Worm (Caenorhabditis elegans) whole organism, L3 larva: ENCODE results near the gene T24A6.20.

ENCODE experiments used
- R02D3.7 ChIP-seq: fragments of 150-350 bp; optimal IDR thresholded peaks from 2 replicates; lab custom pipeline; 2014; ENCODE audit warnings: missing biosample characterization, missing genetic modification characterization
- ZK546.5 ChIP-seq: sonication (generic microtip); optimal IDR thresholded peaks from 2 replicates; lab custom pipeline; 2017; ENCODE audit warnings: missing biosample characterization, missing genetic modification characterization
- aly-2 ChIP-seq: fragments of 150-350 bp; optimal IDR thresholded peaks from 2 replicates; lab custom pipeline; 2014; ENCODE audit warnings: missing biosample characterization, missing genetic modification characterization
- ceh-16 ChIP-seq: sonication (generic microtip); optimal IDR thresholded peaks from 2 replicates; lab custom pipeline; 2017; ENCODE audit warnings: missing biosample characterization, missing genetic modification characterization
- ceh-28 ChIP-seq: fragments of 150-350 bp; optimal IDR thresholded peaks from 2 replicates; lab custom pipeline; 2014; ENCODE audit warnings: missing biosample characterization, missing genetic modification reagents, missing genetic modification characterization
- ceh-9 ChIP-seq: sonication (generic microtip); optimal IDR thresholded peaks from 2 replicates; lab custom pipeline; 2018; ENCODE audit warnings: missing biosample characterization, missing genetic modification characterization
- daf-12 ChIP-seq: fragments of 150-350 bp; optimal IDR thresholded peaks from 2 replicates; lab custom pipeline; 2014; ENCODE audit warnings: missing biosample characterization, missing genetic modification reagents, missing genetic modification characterization
- egl-27 ChIP-seq: sonication (generic microtip); optimal IDR thresholded peaks from 4 replicates; lab custom pipeline; 2017; ENCODE audit warnings: missing biosample characterization, missing genetic modification reagents, missing genetic modification characterization
- egl-5 ChIP-seq: fragments of 150-350 bp; optimal IDR thresholded peaks from 2 replicates; lab custom pipeline; 2017; ENCODE audit warnings: missing biosample characterization, missing genetic modification reagents, missing genetic modification characterization, inconsistent platforms
- elt-1 ChIP-seq: fragments of 150-350 bp; optimal IDR thresholded peaks from 2 replicates; lab custom pipeline; 2014; ENCODE audit warnings: missing biosample characterization, missing genetic modification characterization
- elt-3 ChIP-seq, 3 experiments: fragments of 150-350 bp in 1 of 3; sonication (generic microtip) in 2 of 3; optimal IDR thresholded peaks; 2 replicates in 2 of 3; 4 replicates in 1 of 3; lab custom pipeline; 2014 to 2017; ENCODE audit warnings: missing biosample characterization in 3 of 3, missing genetic modification characterization in 3 of 3
- fkh-10 ChIP-seq: sonication (generic microtip); optimal IDR thresholded peaks from 2 replicates; lab custom pipeline; 2017; ENCODE audit warnings: missing biosample characterization, missing genetic modification reagents, missing genetic modification characterization
- fkh-2 ChIP-seq: fragments of 150-350 bp; optimal IDR thresholded peaks from 2 replicates; lab custom pipeline; 2014; ENCODE audit warnings: missing biosample characterization, missing genetic modification reagents, missing genetic modification characterization
- fos-1 ChIP-seq: fragments of 150-350 bp; optimal IDR thresholded peaks from 2 replicates; lab custom pipeline; 2014; ENCODE audit warnings: missing biosample characterization, missing genetic modification characterization
- hmg-11 ChIP-seq: sonication (generic microtip); optimal IDR thresholded peaks from 2 replicates; lab custom pipeline; 2016; ENCODE audit warnings: missing genetic modification characterization, missing compliant biosample characterization
- jun-1 ChIP-seq: fragments of 150-350 bp; optimal IDR thresholded peaks from 2 replicates; lab custom pipeline; 2014; ENCODE audit warnings: missing biosample characterization, missing genetic modification reagents, missing genetic modification characterization
- lin-15B ChIP-seq: fragments of 150-350 bp; optimal IDR thresholded peaks from 2 replicates; lab custom pipeline; 2014; ENCODE audit warnings: missing biosample characterization, missing genetic modification characterization
- lsy-12 ChIP-seq: sonication (generic microtip); optimal IDR thresholded peaks from 2 replicates; lab custom pipeline; 2016; ENCODE audit warnings: mild to moderate bottlenecking, missing genetic modification characterization, missing compliant biosample characterization
- mdl-1 ChIP-seq: fragments of 150-350 bp; optimal IDR thresholded peaks from 2 replicates; lab custom pipeline; 2014; ENCODE audit warnings: missing biosample characterization, missing genetic modification characterization
- mml-1 ChIP-seq: fragments of 150-350 bp; sonication (generic microtip); optimal IDR thresholded peaks from 3 replicates; lab custom pipeline; 2014; ENCODE audit warnings: missing biosample characterization, missing genetic modification characterization
- nfya-1 ChIP-seq: sonication (generic microtip); optimal IDR thresholded peaks from 2 replicates; lab custom pipeline; 2017; ENCODE audit warnings: missing genetic modification characterization, mild to moderate bottlenecking, missing compliant biosample characterization, antibody characterized with exemption, moderate library complexity; ENCODE audit not compliant: insufficient read depth
- nhr-12 ChIP-seq: fragments of 150-350 bp; optimal IDR thresholded peaks from 2 replicates; lab custom pipeline; 2014; ENCODE audit warnings: missing biosample characterization, missing genetic modification characterization
- nhr-23 ChIP-seq: fragments of 150-350 bp; optimal IDR thresholded peaks from 2 replicates; lab custom pipeline; 2014; ENCODE audit warnings: missing biosample characterization, missing genetic modification reagents, missing genetic modification characterization
- nhr-237 ChIP-seq: fragments of 150-350 bp; optimal IDR thresholded peaks from 2 replicates; lab custom pipeline; 2014; ENCODE audit warnings: missing biosample characterization, missing genetic modification characterization
- nhr-25 ChIP-seq: sonication (generic microtip); optimal IDR thresholded peaks from 2 replicates; lab custom pipeline; 2017; ENCODE audit warnings: missing biosample characterization, missing genetic modification characterization
- nhr-28 ChIP-seq: fragments of 150-350 bp; optimal IDR thresholded peaks from 2 replicates; lab custom pipeline; 2014; ENCODE audit warnings: missing biosample characterization, missing genetic modification characterization
- nhr-43 ChIP-seq: sonication (generic microtip); optimal IDR thresholded peaks from 2 replicates; lab custom pipeline; 2016; ENCODE audit warnings: mild to moderate bottlenecking, missing genetic modification characterization, missing compliant biosample characterization; ENCODE audit not compliant: poor library complexity, severe bottlenecking
- nhr-77 ChIP-seq: fragments of 150-350 bp; optimal IDR thresholded peaks from 2 replicates; lab custom pipeline; 2014; ENCODE audit warnings: missing biosample characterization, missing genetic modification characterization
- pqm-1 ChIP-seq: fragments of 150-350 bp; optimal IDR thresholded peaks from 2 replicates; lab custom pipeline; 2017; ENCODE audit warnings: missing biosample characterization, missing genetic modification characterization, inconsistent platforms
- sea-2 ChIP-seq: fragments of 150-350 bp; sonication (generic microtip); optimal IDR thresholded peaks from 4 replicates; lab custom pipeline; 2014; ENCODE audit warnings: missing biosample characterization, missing genetic modification reagents, missing genetic modification characterization
- skn-1 ChIP-seq: fragments of 150-350 bp; optimal IDR thresholded peaks from 2 replicates; lab custom pipeline; 2014; ENCODE audit warnings: missing biosample characterization, missing genetic modification characterization
- snpc-4 ChIP-seq: fragments of 150-350 bp; optimal IDR thresholded peaks from 2 replicates; lab custom pipeline; 2014; ENCODE audit warnings: missing biosample characterization, missing genetic modification characterization
- tbx-2 ChIP-seq: sonication (generic microtip); optimal IDR thresholded peaks from 2 replicates; lab custom pipeline; 2016; ENCODE audit warnings: mild to moderate bottlenecking, missing genetic modification characterization, missing compliant biosample characterization
- unc-39 ChIP-seq: sonication (generic microtip); optimal IDR thresholded peaks from 4 replicates; lab custom pipeline; 2017; ENCODE audit warnings: missing biosample characterization, missing genetic modification characterization
- unc-62 ChIP-seq: fragments of 150-350 bp; sonication (generic microtip); optimal IDR thresholded peaks from 4 replicates; lab custom pipeline; 2014; ENCODE audit warnings: missing biosample characterization, missing genetic modification reagents, missing genetic modification characterization
- zag-1 ChIP-seq: fragments of 150-350 bp; optimal IDR thresholded peaks from 2 replicates; lab custom pipeline; 2014; ENCODE audit warnings: missing biosample characterization, missing genetic modification characterization
- ztf-11 ChIP-seq: fragments of 150-350 bp; optimal IDR thresholded peaks from 2 replicates; lab custom pipeline; 2014; ENCODE audit warnings: missing biosample characterization, missing genetic modification characterization
- ztf-4 ChIP-seq: fragments of 150-350 bp; optimal IDR thresholded peaks from 2 replicates; lab custom pipeline; 2014; ENCODE audit warnings: missing biosample characterization, missing genetic modification characterization

Gene T24A6.20

DNA sequence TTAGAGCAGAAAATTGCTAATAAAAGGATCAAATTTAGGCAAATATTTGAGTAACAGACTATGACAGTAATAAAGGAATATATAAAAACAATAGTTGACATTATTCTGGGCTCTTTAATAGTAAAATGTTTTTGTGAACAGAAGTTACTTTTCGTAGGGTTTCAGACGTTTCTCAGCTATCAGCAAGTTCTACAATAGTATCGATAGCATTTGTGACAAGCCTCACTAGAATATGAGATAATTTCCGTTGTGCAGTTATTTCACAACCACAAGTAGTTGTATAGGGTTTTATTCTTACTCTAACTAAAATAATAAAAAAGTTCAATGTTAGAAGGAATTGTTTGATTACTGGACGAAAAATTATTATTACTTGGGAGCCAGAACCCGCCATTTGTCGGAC is 6.4 kb upstream of the T24A6.20 start, which contains the start of gene srbc-68:
srbc-68 (minus strand) TSS at position 101 of the 400 bp plus-strand sequence.
- TF ChIP-seq ztf-11 (tag; lab: Kevin White, UChicago) = no peak
- no peak for TF ChIP-seq sea-2
- TF ChIP-seq R02D3.7 = no peak
- no peak for TF ChIP-seq fkh-2 (tag; lab: Kevin White, UChicago)
- no peak for TF ChIP-seq jun-1 (tag; lab: Kevin White, UChicago)
- no peak for TF ChIP-seq nhr-23
- TF ChIP-seq nhr-77 (tag; lab: Kevin White, UChicago) = no peak
- TF ChIP-seq hmg-11 = no peak
- no peak for TF ChIP-seq nhr-12 (tag; lab: Kevin White, UChicago)
- TF ChIP-seq nhr-25 (tag; lab: Kevin White, UChicago) = no peak

DNA sequence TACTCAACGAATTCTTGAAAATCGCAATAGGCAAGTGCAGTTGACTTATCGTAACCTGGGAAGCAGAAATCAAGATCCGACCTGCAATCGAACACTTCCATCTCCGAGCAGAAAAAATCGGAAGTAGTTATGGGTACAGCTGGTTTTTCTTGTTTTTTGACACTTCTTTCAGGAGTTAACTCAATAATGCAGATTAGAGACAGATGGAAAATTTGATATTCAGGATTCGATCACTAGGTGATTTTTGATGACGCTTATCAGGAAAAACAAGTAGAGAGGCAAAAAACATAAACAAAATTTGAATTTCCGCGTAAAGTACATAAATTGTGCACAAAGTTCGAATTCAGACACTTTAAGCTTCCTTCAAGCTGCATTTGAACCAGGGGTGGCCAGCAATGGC is 4.1 kb upstream of the T24A6.20 start, which contains the start of gene srw-130:
srw-130 (minus strand) TSS at position 101 of the 400 bp plus-strand sequence.
- TF ChIP-seq tbx-2 (no peak), ztf-4 (no peak), elt-3 (tag; optimal IDR thresholded peaks at IDR 0.05; lab: Kevin White, UChicago) (no peak), jun-1 (tag; lab: Kevin White, UChicago) (no peak), hmg-11 (no peak), pqm-1 (tag; lab: Kevin White, UChicago) (no peak), ceh-16 (no peak), unc-39 (tag; lab: Kevin White, UChicago) (no peak), nhr-25 (tag; lab: Kevin White, UChicago) (no peak), ZK546.5 (tag; lab: Kevin White, UChicago) (no peak), nhr-23 (no peak), sea-2 (no peak), egl-27 (tag; lab: Kevin White, UChicago) (no peak), daf-12 (no peak), nhr-43 (tag; lab: Kevin White, UChicago) (no peak), mml-1 (tag; lab: Kevin White, UChicago) (no peak), snpc-4 (no peak)

DNA sequence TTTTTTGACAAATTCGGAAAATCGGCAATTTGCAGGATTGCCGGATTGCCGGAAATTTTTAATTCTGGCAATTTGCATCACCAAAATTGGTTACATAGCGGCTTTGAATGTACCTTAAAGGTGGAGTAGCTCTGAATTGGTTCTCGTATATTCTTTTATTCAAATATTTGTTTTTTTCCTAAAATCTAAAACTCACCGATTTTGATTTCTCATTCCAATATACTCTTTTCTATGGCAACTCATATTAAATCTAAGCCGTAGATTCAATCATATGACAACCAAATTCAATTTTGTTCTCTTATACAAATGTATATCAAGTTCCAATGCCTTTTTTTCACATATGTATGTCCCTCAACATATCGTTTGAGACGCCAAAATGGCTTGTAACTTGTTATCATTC is 3.4 kb upstream of the T24A6.20 start, which contains the start of gene sri-21:
sri-21 (plus strand) TSS at position 301 of the 400 bp plus-strand sequence.
- TF ChIP-seq ZK546.5 (tag; lab: Kevin White, UChicago) (no peak), ceh-28 (no peak), nhr-237 (no peak), ceh-9 (tag; lab: Kevin White, UChicago) (no peak), jun-1 (tag; lab: Kevin White, UChicago) (no peak), ceh-16 (no peak), fos-1 (tag; lab: Kevin White, UChicago) (no peak), lin-15B (tag; lab: Kevin White, UChicago) (no peak), mdl-1 (tag; lab: Kevin White, UChicago) (no peak), daf-12 (no peak), pqm-1 (tag; lab: Kevin White, UChicago) (no peak), skn-1 (no peak), R02D3.7 (no peak), unc-62 (GFP tag; lab: Kevin White, UChicago) (no peak), lsy-12 (tag; lab: Kevin White, UChicago) (no peak), nhr-12 (tag; lab: Kevin White, UChicago) (no peak), egl-5 (tag; lab: Kevin White, UChicago) (no peak)

DNA sequence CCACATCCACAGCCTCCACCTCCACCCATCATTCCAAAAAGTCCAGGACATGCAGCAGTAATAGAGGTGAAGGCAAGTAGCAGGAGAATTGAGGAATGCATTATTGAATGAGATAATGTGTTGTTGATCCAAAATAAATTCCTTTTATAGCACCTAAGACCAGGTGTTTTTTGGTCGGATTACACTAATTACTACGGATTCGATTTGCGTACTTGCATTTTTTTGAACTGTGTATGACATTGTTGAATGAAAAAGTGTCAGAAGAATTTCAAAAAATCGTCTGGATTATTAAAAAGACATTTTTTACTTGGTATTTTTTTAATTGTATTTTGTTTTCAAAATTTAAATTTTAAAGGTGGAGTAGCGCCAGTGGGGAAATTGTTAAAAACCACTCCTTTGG is 1.2 kb upstream of the T24A6.20 start, which contains the start of gene grl-28:
grl-28 (minus strand) TSS at position 101 of the 400 bp plus-strand sequence.
- TF ChIP-seq ceh-9 (tag; lab: Kevin White, UChicago) (no peak), nhr-23 (no peak), elt-1 (tag; lab: Kevin White, UChicago) (no peak), nhr-28 (tag; lab: Kevin White, UChicago) (no peak), mml-1 (tag; lab: Kevin White, UChicago) (no peak), unc-62 (GFP tag; lab: Kevin White, UChicago) (no peak), ztf-4 (no peak), egl-5 (tag; lab: Kevin White, UChicago) (no peak), fos-1 (tag; lab: Kevin White, UChicago) (no peak), ceh-28 (no peak), zag-1 (no peak), nhr-25 (tag; lab: Kevin White, UChicago) (no peak), aly-2 (tag; lab: Kevin White, UChicago) (no peak), elt-3 (tag; optimal IDR thresholded peaks at IDR 0.05; lab: Kevin White, UChicago) (no peak), lsy-12 (tag; lab: Kevin White, UChicago) (no peak), nfya-1 (tag; lab: Kevin White, UChicago) (no peak), tbx-2 (no peak), R02D3.7 (no peak), fkh-10 (no peak)
